Fruit fly (Drosophila melanogaster) whole organism, embryonic: ENCODE results near the gene Ilp6.
A peak's percentile ranks its signal among the peaks of the same experiment; 100 is the strongest.

ENCODE experiments used
- Ada2b ChIP-seq: fragments of 200-800 bp; sonication (Bioruptor generic); IDR thresholded peaks from 2 replicates; pipeline ENCODE4 v1.3.6; 2022; ENCODE audit warnings: missing biosample characterization, missing genetic modification characterization
- CG12299 ChIP-seq: fragments of 200-800 bp; sonication (Bioruptor generic); optimal IDR thresholded peaks from 2 replicates; lab custom pipeline; 2018; ENCODE audit warnings: missing biosample characterization, mild to moderate bottlenecking, missing genetic modification characterization
- CG13424 ChIP-seq: fragments of 200-800 bp; sonication (Bioruptor generic); optimal IDR thresholded peaks from 2 replicates; lab custom pipeline; 2019; ENCODE audit warnings: missing biosample characterization, mild to moderate bottlenecking, missing genetic modification characterization, moderate library complexity
- CG14014 ChIP-seq: fragments of 200-800 bp; sonication (Bioruptor generic); IDR thresholded peaks from 2 replicates; pipeline ENCODE4 v1.3.6; 2022; ENCODE audit warnings: missing biosample characterization, missing genetic modification characterization
- CG14667 ChIP-seq: fragments of 200-800 bp; sonication (Bioruptor generic); IDR thresholded peaks from 2 replicates; pipeline ENCODE4 v1.3.6; 2022; ENCODE audit warnings: missing biosample characterization, missing genetic modification characterization
- CG1603 ChIP-seq: fragments of 200-800 bp; sonication (Bioruptor generic); optimal IDR thresholded peaks from 2 replicates; lab custom pipeline; 2019; ENCODE audit warnings: missing biosample characterization, mild to moderate bottlenecking, missing genetic modification characterization, moderate library complexity
- CG3163 ChIP-seq: fragments of 200-800 bp; sonication (Bioruptor generic); optimal IDR thresholded peaks from 3 replicates; lab custom pipeline; 2016; ENCODE audit warnings: missing biosample characterization, missing genetic modification characterization
- CG33557 ChIP-seq: fragments of 200-800 bp; sonication (Bioruptor generic); optimal IDR thresholded peaks from 2 replicates; lab custom pipeline; 2019; ENCODE audit warnings: missing biosample characterization, mild to moderate bottlenecking, missing genetic modification characterization, moderate library complexity
- CG3726 ChIP-seq: fragments of 200-800 bp; sonication (Bioruptor generic); IDR thresholded peaks from 3 replicates; pipeline ENCODE4, ENCODE4 v1.3.6; 2022; ENCODE audit warnings: missing biosample characterization, missing genetic modification characterization
- CG4617 ChIP-seq: fragments of 200-800 bp; sonication (Bioruptor generic); optimal IDR thresholded peaks from 3 replicates; lab custom pipeline; 2016; ENCODE audit warnings: missing biosample characterization, missing genetic modification characterization, borderline replicate concordance
- CG4820 ChIP-seq: fragments of 200-800 bp; sonication (Bioruptor generic); optimal IDR thresholded peaks from 3 replicates; lab custom pipeline; 2016; ENCODE audit warnings: missing biosample characterization, missing genetic modification characterization
- CG6765 ChIP-seq: fragments of 200-800 bp; sonication (Bioruptor generic); optimal IDR thresholded peaks from 3 replicates; lab custom pipeline; 2017; ENCODE audit warnings: missing biosample characterization, mild to moderate bottlenecking, missing genetic modification characterization
- CG7357 ChIP-seq: fragments of 200-800 bp; sonication (Bioruptor generic); IDR thresholded peaks from 3 replicates; pipeline ENCODE4 v1.3.6; 2022; ENCODE audit warnings: missing biosample characterization, missing genetic modification characterization
- CG8478 ChIP-seq: fragments of >200 bp; optimal IDR thresholded peaks from 2 replicates; lab custom pipeline; 2018
- CG9215 ChIP-seq: fragments of 200-800 bp; sonication (Bioruptor generic); IDR thresholded peaks from 2 replicates; pipeline ENCODE4 v1.3.6; 2022; ENCODE audit warnings: missing biosample characterization, missing genetic modification characterization
- CG9876 ChIP-seq: fragments of 200-800 bp; sonication (Bioruptor generic); optimal IDR thresholded peaks from 2 replicates; lab custom pipeline; 2016; ENCODE audit warnings: missing biosample characterization, missing genetic modification characterization
- CTCF ChIP-seq: fragments of 200-800 bp; sonication (Bioruptor generic); optimal IDR thresholded peaks from 2 replicates; lab custom pipeline; 2017; ENCODE audit warnings: missing biosample characterization, mild to moderate bottlenecking, missing genetic modification characterization, moderate library complexity
- Camta ChIP-seq: fragments of 200-800 bp; sonication (Bioruptor generic); optimal IDR thresholded peaks from 2 replicates; lab custom pipeline; 2016; ENCODE audit warnings: missing biosample characterization, missing genetic modification characterization
- Chrac-16 ChIP-seq: fragments of 200-800 bp; sonication (Bioruptor generic); optimal IDR thresholded peaks from 3 replicates; lab custom pipeline; 2016; ENCODE audit warnings: missing biosample characterization, missing genetic modification characterization
- Dip2 ChIP-seq: fragments of 200-800 bp; sonication (Bioruptor generic); IDR thresholded peaks from 2 replicates; pipeline ENCODE4 v1.3.6; 2022; ENCODE audit warnings: missing biosample characterization, missing genetic modification characterization
- Fer3 ChIP-seq: fragments of 200-800 bp; sonication (Bioruptor generic); optimal IDR thresholded peaks from 2 replicates; lab custom pipeline; 2018; ENCODE audit warnings: missing biosample characterization, mild to moderate bottlenecking, missing genetic modification characterization, moderate library complexity
- HmgZ ChIP-seq: fragments of 200-800 bp; sonication (Bioruptor generic); optimal IDR thresholded peaks from 2 replicates; lab custom pipeline; 2018; ENCODE audit warnings: missing biosample characterization, mild to moderate bottlenecking, missing genetic modification characterization
- Hr39 ChIP-seq: fragments of >200 bp; optimal IDR thresholded peaks from 2 replicates; lab custom pipeline; 2017
- Jarid2 ChIP-seq: fragments of 200-800 bp; sonication (Bioruptor generic); optimal IDR thresholded peaks from 3 replicates; lab custom pipeline; 2017; ENCODE audit warnings: mild to moderate bottlenecking, missing biosample characterization, missing genetic modification reagents, missing genetic modification characterization
- NFAT ChIP-seq: fragments of 200-800 bp; sonication (Bioruptor generic); IDR thresholded peaks from 2 replicates; pipeline ENCODE4 v1.3.6; 2022; ENCODE audit warnings: missing biosample characterization, missing genetic modification characterization
- NfI ChIP-seq: fragments of 200-800 bp; sonication (Bioruptor generic); optimal IDR thresholded peaks from 3 replicates; lab custom pipeline; 2018; ENCODE audit warnings: missing biosample characterization, mild to moderate bottlenecking, missing genetic modification characterization, moderate library complexity
- Sox100B ChIP-seq: fragments of 200-800 bp; sonication (Bioruptor generic); optimal IDR thresholded peaks from 3 replicates; lab custom pipeline; 2018; ENCODE audit warnings: missing biosample characterization, mild to moderate bottlenecking, missing genetic modification characterization
- Tbp ChIP-seq: fragments of >200 bp; optimal IDR thresholded peaks from 2 replicates; lab custom pipeline; 2018; ENCODE audit warnings: missing biosample characterization, missing genetic modification characterization
- Vsx1 ChIP-seq: fragments of 200-800 bp; sonication (Bioruptor generic); optimal IDR thresholded peaks from 2 replicates; lab custom pipeline; 2017; ENCODE audit warnings: missing biosample characterization, mild to moderate bottlenecking, missing genetic modification characterization, missing genetic modification reagents
- Xrp1 ChIP-seq: fragments of 200-800 bp; sonication (Bioruptor generic); IDR thresholded peaks from 2 replicates; pipeline ENCODE4 v1.3.6; 2022; ENCODE audit warnings: missing biosample characterization, missing genetic modification characterization
- ab ChIP-seq: fragments of 200-800 bp; sonication (Bioruptor generic); optimal IDR thresholded peaks from 2 replicates; lab custom pipeline; 2016; ENCODE audit warnings: missing biosample characterization, missing genetic modification characterization
- bab2 ChIP-seq: fragments of 200-800 bp; sonication (Bioruptor generic); optimal IDR thresholded peaks from 2 replicates; lab custom pipeline; 2016; ENCODE audit warnings: missing biosample characterization, missing genetic modification characterization
- cas ChIP-seq: fragments of 200-800 bp; sonication (Bioruptor generic); IDR thresholded peaks from 2 replicates; pipeline ENCODE4 v1.3.6; 2022; ENCODE audit warnings: missing biosample characterization, missing genetic modification characterization
- cato ChIP-seq: fragments of 200-800 bp; sonication (Bioruptor generic); optimal IDR thresholded peaks from 2 replicates; lab custom pipeline; 2016; ENCODE audit warnings: missing biosample characterization, missing genetic modification characterization, borderline replicate concordance
- danr ChIP-seq: fragments of 200-800 bp; sonication (Bioruptor generic); IDR thresholded peaks from 2 replicates; pipeline ENCODE4 v1.3.6; 2022; ENCODE audit warnings: missing biosample characterization, missing genetic modification characterization
- dysf ChIP-seq: fragments of 200-800 bp; sonication (Bioruptor generic); IDR thresholded peaks from 3 replicates; pipeline ENCODE4 v1.3.6; 2022; ENCODE audit warnings: missing biosample characterization, missing genetic modification characterization
- ems ChIP-seq: fragments of 200-800 bp; sonication (Bioruptor generic); optimal IDR thresholded peaks from 3 replicates; lab custom pipeline; 2016; ENCODE audit warnings: missing biosample characterization, missing genetic modification characterization
- fd3F ChIP-seq: fragments of 200-800 bp; sonication (Bioruptor generic); optimal IDR thresholded peaks from 2 replicates; lab custom pipeline; 2018; ENCODE audit warnings: missing biosample characterization, mild to moderate bottlenecking, missing genetic modification characterization, moderate library complexity
- ftz-f1 ChIP-seq: fragments of 200-800 bp; sonication (Bioruptor generic); optimal IDR thresholded peaks from 2 replicates; lab custom pipeline; 2016; ENCODE audit warnings: missing biosample characterization, missing genetic modification characterization
- hb ChIP-seq: fragments of 200-800 bp; sonication (Bioruptor generic); IDR thresholded peaks from 3 replicates; pipeline ENCODE4 v1.3.6; 2022; ENCODE audit warnings: missing biosample characterization, missing genetic modification characterization; ENCODE audit not compliant: partially characterized antibody
- inv ChIP-seq: fragments of 200-800 bp; sonication (Bioruptor generic); IDR thresholded peaks from 2 replicates; pipeline ENCODE4 v1.3.6; 2022; ENCODE audit warnings: missing biosample characterization, missing genetic modification characterization; ENCODE audit not compliant: partially characterized antibody
- jing ChIP-seq: fragments of 200-800 bp; sonication (Bioruptor generic); optimal IDR thresholded peaks from 2 replicates; lab custom pipeline; 2018; ENCODE audit warnings: missing biosample characterization, mild to moderate bottlenecking, missing genetic modification characterization
- oc ChIP-seq: fragments of 200-800 bp; sonication (Bioruptor generic); optimal IDR thresholded peaks from 2 replicates; lab custom pipeline; 2018; ENCODE audit warnings: missing biosample characterization, mild to moderate bottlenecking, missing genetic modification characterization, moderate library complexity
- org-1 ChIP-seq: fragments of 200-800 bp; sonication (Bioruptor generic); optimal IDR thresholded peaks from 2 replicates; lab custom pipeline; 2017; ENCODE audit warnings: missing biosample characterization, missing genetic modification characterization
- pan ChIP-seq, 4 experiments: fragments of >200 bp in 3 of 4; fragments of 200-800 bp in 1 of 4; sonication (Bioruptor generic) in 1 of 4; optimal IDR thresholded peaks in 3 of 4; IDR thresholded peaks in 1 of 4; 2 replicates each; pipeline versions ENCODE4 v1.3.6 to Lab custom; 2017 to 2022; ENCODE audit warnings: missing biosample characterization in 2 of 4, missing genetic modification characterization in 2 of 4, mixed read lengths in 1 of 4
- pfk ChIP-seq: fragments of 200-800 bp; sonication (Bioruptor generic); optimal IDR thresholded peaks from 2 replicates; lab custom pipeline; 2018; ENCODE audit warnings: missing biosample characterization, mild to moderate bottlenecking, missing genetic modification characterization, moderate library complexity
- slbo ChIP-seq: fragments of 200-800 bp; sonication (Bioruptor generic); IDR thresholded peaks from 2 replicates; pipeline ENCODE4 v1.3.6; 2022; ENCODE audit warnings: missing biosample characterization, missing genetic modification characterization
- sna ChIP-seq: fragments of 200-800 bp; sonication (Bioruptor generic); IDR thresholded peaks from 2 replicates; pipeline ENCODE4 v1.3.6; 2022; ENCODE audit warnings: missing biosample characterization, missing genetic modification characterization; ENCODE audit not compliant: partially characterized antibody
- stwl ChIP-seq: fragments of 200-800 bp; sonication (Bioruptor generic); optimal IDR thresholded peaks from 3 replicates; lab custom pipeline; 2018; ENCODE audit warnings: missing biosample characterization, mild to moderate bottlenecking, missing genetic modification characterization, moderate library complexity
- toy ChIP-seq: fragments of 200-800 bp; sonication (Bioruptor generic); IDR thresholded peaks from 2 replicates; pipeline ENCODE4 v1.3.6; 2022; ENCODE audit warnings: missing biosample characterization, missing genetic modification characterization

The Ilp6 gene

DNA sequence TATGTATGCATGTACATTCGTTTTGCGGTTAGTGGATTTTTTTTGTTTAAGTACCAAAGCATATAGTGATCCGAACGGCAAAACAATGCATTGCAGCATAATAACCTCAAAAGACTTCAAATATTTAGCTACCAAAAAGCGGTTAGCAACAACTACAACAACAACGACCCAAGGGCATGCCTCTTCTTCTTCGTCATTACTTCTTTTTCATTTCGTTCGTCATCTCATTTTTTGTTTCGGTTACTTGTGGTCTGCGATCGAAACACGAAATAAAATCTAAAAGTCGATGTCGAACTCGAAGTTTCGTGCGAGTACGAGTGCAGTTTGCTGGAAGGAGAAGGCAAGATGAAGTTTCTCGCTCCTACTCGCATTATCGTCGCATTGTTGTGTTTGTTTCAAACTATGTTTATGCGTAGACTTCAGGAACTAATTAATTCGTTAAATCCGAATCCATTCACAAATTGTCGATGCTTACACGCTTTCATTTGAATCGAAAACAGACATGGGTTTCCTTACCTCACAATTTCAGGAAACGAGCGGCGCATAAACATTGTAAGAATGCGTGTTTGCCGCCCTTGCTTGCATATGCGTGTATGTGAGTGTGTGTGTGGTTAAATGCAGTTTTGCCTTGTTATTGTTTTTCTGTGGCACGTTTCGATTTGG is 35.6 kb downstream of the Ilp6 start (continued):
- TF ChIP-seq Camta (GFP tag; lab: Kevin White, UChicago) (peak; percentile 84), CG3726 (GFP tag; lab: Robert Waterston, UW) (0 out of 3 replicates have a peak, but pooled peaks have one; percentile 56), CTCF (GFP tag; lab: Kevin White, UChicago) (peak; percentile 4), CG33557 (GFP tag; lab: Kevin White, UChicago) (peak; percentile 78), CG14667 (GFP tag; lab: Robert Waterston, UW) (peak; percentile 41; the same call in 1 of the 2 replicates), danr (GFP tag; lab: Robert Waterston, UW) (0 out of 2 replicates have a peak, but pooled peaks have one; percentile 23), org-1 (GFP tag; lab: Kevin White, UChicago) (peak; percentile 80), CG14014 (GFP tag; lab: Robert Waterston, UW) (peak; percentile 53; the same call in 1 of the 2 replicates), dysf (GFP tag; lab: Robert Waterston, UW) (peak; percentile 66; the same call in 2 of the 3 replicates), Xrp1 (GFP tag; lab: Robert Waterston, UW) (peak; percentile 94), CG7357 (GFP tag; lab: Robert Waterston, UW) (no peak), fd3F (GFP tag; lab: Kevin White, UChicago) (peak; percentile 30), NfI (peak; percentile 74), Tbp (GFP tag; lab: Kevin White, UChicago) (no peak), Dip2 (no peak), ab (GFP tag; lab: Kevin White, UChicago) (peak; percentile 67), HmgZ (peak; percentile 29), Vsx1 (GFP tag; lab: Kevin White, UChicago) (peak; percentile 1), cas (GFP tag; lab: Robert Waterston, UW) (no peak; the same call in 1 of the 2 replicates), CG6765 (GFP tag; lab: Kevin White, UChicago) (no peak), pan (optimal IDR thresholded peaks at IDR 0.05; lab: Kevin White, UChicago) (no peak), pan (GFP tag; optimal IDR thresholded peaks at IDR 0.05 in 1 of 2, IDR thresholded peaks at IDR 0.05 in 1 of 2) (peak in 1 of 2 experiments; percentile 88), inv (no peak), Ada2b (peak; percentile 72), hb (GFP tag; lab: Robert Waterston, UW) (no peak), CG9215 (peak; percentile 27; the same call in 1 of the 2 replicates), Fer3 (tag; lab: Kevin White, UChicago) (peak; percentile 65), Chrac-16 (GFP tag; lab: Kevin White, UChicago) (peak; percentile 70), slbo (GFP tag; lab: Robert Waterston, UW) (peak; percentile 47; the same call in 1 of the 2 replicates), CG4617 (no peak), jing (peak; percentile 67), Sox100B (GFP tag; lab: Kevin White, UChicago) (peak; percentile 71), ems (GFP tag; lab: Kevin White, UChicago) (peak; percentile 72), stwl (tag; lab: Kevin White, UChicago) (peak; percentile 45), pfk (GFP tag; lab: Kevin White, UChicago) (no peak), CG9876 (GFP tag; lab: Kevin White, UChicago) (peak; percentile 40), CG3163 (GFP tag; lab: Kevin White, UChicago) (peak; percentile 54), Jarid2 (GFP tag; lab: Kevin White, UChicago) (peak; percentile 40), sna (no peak), CG1603 (peak; percentile 96), Hr39 (lab: Kevin White, UChicago) (no peak), CG12299 (peak; percentile 44), CG13424 (tag; lab: Kevin White, UChicago) (peak; percentile 80), bab2 (GFP tag; lab: Kevin White, UChicago) (peak; percentile 70), cato (peak; percentile 37), CG8478 (lab: Kevin White, UChicago) (no peak), CG4820 (peak; percentile 100), toy (GFP tag; lab: Robert Waterston, UW) (no peak), ftz-f1 (GFP tag; lab: Kevin White, UChicago) (no peak), NFAT (0 out of 2 replicates have a peak, but pooled peaks have one; percentile 41), oc (peak; percentile 89)
